Worm (Caenorhabditis elegans) whole organism, L2 larva: Measurements from ENCODE around the gene znf-706.

Source experiments
- fos-1 ChIP-seq: fragments of 150-350 bp; optimal IDR thresholded peaks from 2 replicates; lab custom pipeline; 2014; ENCODE audit warnings: missing biosample characterization, missing genetic modification characterization
- sem-4 ChIP-seq: fragments of 150-350 bp; optimal IDR thresholded peaks from 2 replicates; lab custom pipeline; 2014; ENCODE audit warnings: missing biosample characterization, missing genetic modification reagents, missing genetic modification characterization
- zag-1 ChIP-seq: fragments of 150-350 bp; optimal IDR thresholded peaks from 2 replicates; lab custom pipeline; 2014; ENCODE audit warnings: missing biosample characterization, missing genetic modification characterization

DNA sequence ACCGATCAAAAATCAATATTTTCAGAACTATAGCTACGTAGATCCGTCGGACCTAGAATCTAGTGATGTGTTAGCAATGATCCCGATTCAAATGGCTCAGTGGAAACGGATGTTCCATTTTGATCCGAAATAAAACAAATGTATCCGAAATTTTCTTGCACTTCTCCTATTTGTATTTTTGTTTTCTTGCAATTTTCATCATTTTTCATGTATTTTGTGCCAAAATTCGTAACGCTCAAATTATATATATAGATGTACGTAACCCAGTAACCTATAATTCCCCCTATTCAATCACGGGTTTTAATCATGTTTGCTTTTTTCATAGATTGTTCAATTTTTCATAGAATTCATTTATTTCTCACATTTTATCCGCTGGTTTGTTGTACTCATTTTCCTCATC is 2.9 kb upstream of the znf-706 start, which contains the start of gene gldi-10:
- no peak for TF ChIP-seq zag-1
- no peak for TF ChIP-seq sem-4
- TF ChIP-seq fos-1 = no peak
